Worm (Caenorhabditis elegans) whole organism, young adult: ENCODE measurements around the gene R107.2.

Experiments used
- B0336.3 ChIP-seq: fragments of 200-800 bp; sonication (Bioruptor generic); IDR thresholded peaks from 2 replicates; pipeline ENCODE4 v1.3.6; 2022; ENCODE audit warnings: missing genetic modification characterization, missing compliant biosample characterization
- F10E7.11 ChIP-seq: sonication (generic microtip); optimal IDR thresholded peaks from 2 replicates; lab custom pipeline; 2017; ENCODE audit warnings: mild to moderate bottlenecking, missing genetic modification characterization, moderate library complexity, missing compliant biosample characterization
- F23B12.7 ChIP-seq: sonication (generic microtip); optimal IDR thresholded peaks from 2 replicates; lab custom pipeline; 2017; ENCODE audit warnings: missing genetic modification characterization, mild to moderate bottlenecking, missing compliant biosample characterization, antibody characterized with exemption, moderate library complexity; ENCODE audit not compliant: insufficient read depth
- F52B5.7 ChIP-seq: sonication (generic microtip); optimal IDR thresholded peaks from 2 replicates; lab custom pipeline; 2016; ENCODE audit warnings: mild to moderate bottlenecking, missing genetic modification characterization, missing compliant biosample characterization
- F57A8.1 ChIP-seq: fragments of 200-800 bp; sonication (Bioruptor generic); optimal IDR thresholded peaks from 2 replicates; lab custom pipeline; 2018; ENCODE audit warnings: mild to moderate bottlenecking, missing genetic modification characterization, moderate library complexity, missing compliant biosample characterization
- K11D2.4 ChIP-seq: fragments of 200-800 bp; sonication (Bioruptor generic); IDR thresholded peaks from 2 replicates; pipeline ENCODE4 v1.3.6; 2022; ENCODE audit warnings: missing genetic modification reagents, missing genetic modification characterization, missing compliant biosample characterization
- K12H6.12 ChIP-seq: fragments of 200-800 bp; sonication (Bioruptor generic); optimal IDR thresholded peaks from 2 replicates; lab custom pipeline; 2018; ENCODE audit warnings: mild to moderate bottlenecking, missing genetic modification characterization, missing compliant biosample characterization
- Y95B8A.8 ChIP-seq: fragments of 200-800 bp; sonication (Bioruptor generic); IDR thresholded peaks from 2 replicates; pipeline ENCODE4 v1.3.6; 2022; ENCODE audit warnings: missing genetic modification reagents, missing genetic modification characterization, missing compliant biosample characterization
- ama-1 ChIP-seq, 3 experiments: fragments of 150-350 bp in 1 of 3; sonication (generic microtip) in 2 of 3; optimal IDR thresholded peaks; 2 replicates each; lab custom pipeline; 2014 to 2018; ENCODE audit warnings: missing biosample characterization in 2 of 3, missing genetic modification characterization in 2 of 3, missing genetic modification reagents in 2 of 3
- aptf-2 ChIP-seq: fragments of 200-800 bp; sonication (Bioruptor generic); conservative IDR thresholded peaks from 2 replicates; pipeline ENCODE4 v1.3.6; 2022; ENCODE audit warnings: missing genetic modification reagents, missing genetic modification characterization, missing compliant biosample characterization
- aptf-3 ChIP-seq: fragments of 200-800 bp; sonication (Bioruptor generic); IDR thresholded peaks from 2 replicates; pipeline ENCODE4 v1.3.6; 2022; ENCODE audit warnings: missing genetic modification characterization, missing compliant biosample characterization
- attf-3 ChIP-seq: fragments of 200-800 bp; sonication (Bioruptor generic); conservative IDR thresholded peaks from 2 replicates; pipeline ENCODE4 v1.3.6; 2022; ENCODE audit warnings: missing genetic modification reagents, missing genetic modification characterization, missing compliant biosample characterization
- attf-5 ChIP-seq: fragments of 200-800 bp; sonication (Bioruptor generic); optimal IDR thresholded peaks from 2 replicates; lab custom pipeline; 2018; ENCODE audit warnings: mild to moderate bottlenecking, missing genetic modification characterization, missing compliant biosample characterization
- ceh-100 ChIP-seq: fragments of 200-800 bp; sonication (Bioruptor generic); IDR thresholded peaks from 2 replicates; pipeline ENCODE4 v1.3.6; 2022; ENCODE audit warnings: missing genetic modification reagents, missing genetic modification characterization, missing compliant biosample characterization
- ceh-27 ChIP-seq: fragments of 200-800 bp; sonication (Bioruptor generic); optimal IDR thresholded peaks from 2 replicates; lab custom pipeline; 2018; ENCODE audit warnings: mild to moderate bottlenecking, missing genetic modification characterization, moderate library complexity, missing compliant biosample characterization
- dox-1 ChIP-seq: fragments of 200-800 bp; sonication (Bioruptor generic); IDR thresholded peaks from 2 replicates; pipeline ENCODE4 v1.3.6; 2022; ENCODE audit warnings: missing genetic modification reagents, missing genetic modification characterization, missing compliant biosample characterization
- egrh-3 ChIP-seq: fragments of 200-800 bp; sonication (Bioruptor generic); IDR thresholded peaks from 2 replicates; pipeline ENCODE4 v1.3.6; 2022; ENCODE audit warnings: missing genetic modification reagents, missing genetic modification characterization, missing compliant biosample characterization
- ekl-4 ChIP-seq: fragments of 200-800 bp; sonication (Bioruptor generic); IDR thresholded peaks from 2 replicates; pipeline ENCODE4 v1.3.6; 2022; ENCODE audit warnings: missing genetic modification reagents, missing genetic modification characterization, missing compliant biosample characterization
- ets-4 ChIP-seq: fragments of 200-800 bp; sonication (Bioruptor generic); optimal IDR thresholded peaks from 2 replicates; lab custom pipeline; 2018; ENCODE audit warnings: mild to moderate bottlenecking, missing genetic modification characterization, missing compliant biosample characterization
- hmg-1.2 ChIP-seq: fragments of 200-800 bp; sonication (Bioruptor generic); IDR thresholded peaks from 2 replicates; pipeline ENCODE4 v1.3.6; 2022; ENCODE audit warnings: missing genetic modification reagents, missing genetic modification characterization, missing compliant biosample characterization
- hmg-20 ChIP-seq: fragments of 200-800 bp; sonication (Bioruptor generic); IDR thresholded peaks from 2 replicates; pipeline ENCODE4 v1.3.6; 2022; ENCODE audit warnings: missing genetic modification reagents, missing genetic modification characterization, missing compliant biosample characterization
- hsf-1 ChIP-seq: fragments of 200-800 bp; sonication (Bioruptor generic); IDR thresholded peaks from 2 replicates; pipeline ENCODE4 v1.3.6; 2022; ENCODE audit warnings: missing genetic modification reagents, missing genetic modification characterization, missing compliant biosample characterization
- lag-1 ChIP-seq: fragments of 200-800 bp; sonication (Bioruptor generic); IDR thresholded peaks from 2 replicates; pipeline ENCODE4 v1.3.6; 2022; ENCODE audit warnings: missing genetic modification reagents, missing genetic modification characterization, missing compliant biosample characterization
- let-607 ChIP-seq, 2 experiments: fragments of 200-800 bp in 1 of 2; sonication (Bioruptor generic) in 1 of 2; sonication (generic microtip) in 1 of 2; optimal IDR thresholded peaks; 2 replicates each; lab custom pipeline; 2016 to 2018; ENCODE audit warnings: mild to moderate bottlenecking in 2 of 2, missing compliant biosample characterization in 2 of 2, missing genetic modification characterization in 2 of 2, moderate library complexity in 2 of 2, missing genotype in 1 of 2
- lin-26 ChIP-seq: fragments of 200-800 bp; sonication (Bioruptor generic); IDR thresholded peaks from 2 replicates; pipeline ENCODE4 v1.3.6; 2022; ENCODE audit warnings: missing genetic modification reagents, missing genetic modification characterization, missing compliant biosample characterization
- lin-40 ChIP-seq: sonication (generic microtip); optimal IDR thresholded peaks from 2 replicates; lab custom pipeline; 2016; ENCODE audit warnings: missing genetic modification characterization, mild to moderate bottlenecking, missing compliant biosample characterization, missing genotype, missing genetic modification reagents
- lir-1 ChIP-seq: fragments of 200-800 bp; sonication (Bioruptor generic); conservative IDR thresholded peaks from 2 replicates; pipeline ENCODE4 v1.3.6; 2022; ENCODE audit warnings: missing genetic modification reagents, missing genetic modification characterization, missing compliant biosample characterization
- mes-4 ChIP-seq: sonication (generic microtip); optimal IDR thresholded peaks from 2 replicates; lab custom pipeline; 2016; ENCODE audit warnings: missing genotype, missing genetic modification characterization, missing compliant biosample characterization
- mxl-1 ChIP-seq: sonication (generic microtip); optimal IDR thresholded peaks from 2 replicates; lab custom pipeline; 2016; ENCODE audit warnings: missing genetic modification characterization, missing compliant biosample characterization
- nfyb-1 ChIP-seq: fragments of 200-800 bp; sonication (Bioruptor generic); IDR thresholded peaks from 2 replicates; pipeline ENCODE4 v1.3.6; 2022; ENCODE audit warnings: missing genetic modification reagents, missing genetic modification characterization, missing compliant biosample characterization
- nhr-179 ChIP-seq: sonication (generic microtip); optimal IDR thresholded peaks from 2 replicates; lab custom pipeline; 2016; ENCODE audit warnings: mild to moderate bottlenecking, missing genetic modification characterization, missing compliant biosample characterization
- nhr-90 ChIP-seq: sonication (generic microtip); optimal IDR thresholded peaks from 2 replicates; lab custom pipeline; 2016; ENCODE audit warnings: missing genotype, mild to moderate bottlenecking, missing genetic modification characterization, missing compliant biosample characterization
- pbrm-1 ChIP-seq: fragments of 200-800 bp; sonication (Bioruptor generic); IDR thresholded peaks from 2 replicates; pipeline ENCODE4 v1.3.6; 2022; ENCODE audit warnings: missing genetic modification reagents, missing genetic modification characterization, missing compliant biosample characterization
- rec-8 ChIP-seq, 2 experiments: sonication (generic microtip); optimal IDR thresholded peaks; 2 replicates each; lab custom pipeline; 2016; ENCODE audit warnings: mild to moderate bottlenecking in 2 of 2, missing genetic modification characterization in 2 of 2, missing genetic modification reagents in 2 of 2, missing genotype in 2 of 2, missing biosample characterization in 1 of 2, missing compliant biosample characterization in 1 of 2, moderate library complexity in 1 of 2
- sea-2 ChIP-seq: fragments of 200-800 bp; sonication (Bioruptor generic); IDR thresholded peaks from 2 replicates; pipeline ENCODE4 v1.3.6; 2022; ENCODE audit warnings: missing genetic modification characterization, missing compliant biosample characterization
- snpc-3.4 ChIP-seq: sonication (generic microtip); optimal IDR thresholded peaks from 2 replicates; lab custom pipeline; 2017; ENCODE audit warnings: missing genetic modification characterization, mild to moderate bottlenecking, missing compliant biosample characterization, antibody characterized with exemption, moderate library complexity, missing genotype, missing genetic modification reagents
- somi-1 ChIP-seq: fragments of 200-800 bp; sonication (Bioruptor generic); optimal IDR thresholded peaks from 2 replicates; lab custom pipeline; 2018; ENCODE audit warnings: mild to moderate bottlenecking, missing genetic modification characterization, missing compliant biosample characterization
- sptf-2 ChIP-seq: fragments of 200-800 bp; sonication (Bioruptor generic); optimal IDR thresholded peaks from 2 replicates; lab custom pipeline; 2018; ENCODE audit warnings: mild to moderate bottlenecking, missing genetic modification characterization, missing compliant biosample characterization
- unc-62 ChIP-seq: fragments of 150-350 bp; optimal IDR thresholded peaks from 2 replicates; lab custom pipeline; 2014; ENCODE audit warnings: missing biosample characterization, missing genetic modification reagents, missing genetic modification characterization
- zfh-2 ChIP-seq: fragments of 200-800 bp; sonication (Bioruptor generic); conservative IDR thresholded peaks from 2 replicates; pipeline ENCODE4 v1.3.6; 2022; ENCODE audit warnings: missing genetic modification reagents, missing genetic modification characterization, missing compliant biosample characterization
- ztf-18 ChIP-seq: sonication (generic microtip); optimal IDR thresholded peaks from 2 replicates; lab custom pipeline; 2016; ENCODE audit warnings: missing genotype, mild to moderate bottlenecking, missing genetic modification characterization, missing compliant biosample characterization
- ztf-22 ChIP-seq: fragments of 200-800 bp; sonication (Bioruptor generic); optimal IDR thresholded peaks from 2 replicates; lab custom pipeline; 2018; ENCODE audit warnings: mild to moderate bottlenecking, missing genetic modification characterization, moderate library complexity, missing compliant biosample characterization
- ztf-28 ChIP-seq: fragments of 200-800 bp; sonication (Bioruptor generic); IDR thresholded peaks from 2 replicates; pipeline ENCODE4 v1.3.6; 2022; ENCODE audit warnings: missing genetic modification reagents, missing genetic modification characterization, missing compliant biosample characterization

Gene R107.2

DNA sequence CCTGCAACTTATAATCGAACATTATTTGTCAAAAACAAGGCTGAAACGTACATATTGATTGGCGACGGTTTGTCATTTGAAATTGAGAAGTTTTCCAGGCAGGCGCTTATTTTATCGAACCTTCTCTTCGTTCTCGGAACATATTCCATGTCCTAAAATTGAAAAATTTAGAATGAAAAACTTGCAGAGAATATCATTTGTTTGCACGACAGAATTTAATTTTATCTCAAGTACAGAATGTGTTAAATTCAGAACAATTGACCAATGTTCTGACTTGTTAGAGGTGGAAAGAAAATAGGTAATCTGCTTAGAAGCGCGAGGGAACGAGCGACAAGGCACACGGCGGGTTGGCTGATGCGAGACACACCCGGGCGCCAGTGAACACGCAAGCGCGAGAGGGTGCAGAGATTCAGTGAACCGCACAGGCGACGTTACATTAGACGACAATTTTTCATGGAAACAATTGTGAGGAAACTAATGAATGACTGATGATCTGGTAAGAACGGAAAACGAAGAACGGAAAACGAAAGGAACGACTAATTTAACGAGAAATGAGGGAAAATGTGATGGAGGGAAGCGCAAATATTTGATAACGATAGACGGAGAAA lies 6.7 kb upstream of the R107.2 start (continued):
- TF ChIP-seq pbrm-1 (GFP tag; lab: Robert Waterston, UW): peak; percentile 70; the same call in 1 of the 2 replicates
- no peak; the same call in 1 of the 2 replicates for TF ChIP-seq ekl-4
- TF ChIP-seq hsf-1 (GFP tag; lab: Robert Waterston, UW): peak; percentile 47
- peak; percentile 83; the same call in 1 of the 2 replicates for TF ChIP-seq hmg-1.2 (GFP tag; lab: Robert Waterston, UW)
- TF ChIP-seq let-607 (tag; optimal IDR thresholded peaks at IDR 0.05; lab: Kevin White, UChicago): peak; percentile 25 to 44
- peak; percentile 80 for TF ChIP-seq dox-1 (GFP tag; lab: Robert Waterston, UW)
- peak; percentile 71 for TF ChIP-seq ets-4 (GFP tag; lab: Kevin White, UChicago)
- TF ChIP-seq K11D2.4 (GFP tag; lab: Robert Waterston, UW): peak; percentile 71
- TF ChIP-seq F23B12.7: peak; percentile 3
- no peak for TF ChIP-seq ztf-22 (GFP tag; lab: Kevin White, UChicago)
- TF ChIP-seq F52B5.7 (tag; lab: Kevin White, UChicago): peak; percentile 15
- no peak for TF ChIP-seq attf-3 (GFP tag; lab: Robert Waterston, UW)
- TF ChIP-seq F10E7.11: peak; percentile 24
- TF ChIP-seq K12H6.12 (tag; lab: Kevin White, UChicago): peak; percentile 29
- peak; percentile 45 for TF ChIP-seq ceh-27 (GFP tag; lab: Kevin White, UChicago)
- TF ChIP-seq nfyb-1: peak; percentile 81
- peak; percentile 80 for TF ChIP-seq ama-1 (optimal IDR thresholded peaks at IDR 0.05; lab: Kevin White, UChicago)
- TF ChIP-seq ama-1 (GFP tag; optimal IDR thresholded peaks at IDR 0.05; lab: Kevin White, UChicago): no peak
- 0 out of 2 replicates have a peak, but pooled peaks have one; percentile 53 for TF ChIP-seq lin-26 (GFP tag; lab: Robert Waterston, UW)
- peak; percentile 21; the same call in 1 of the 2 replicates for TF ChIP-seq Y95B8A.8 (GFP tag; lab: Robert Waterston, UW)

DNA sequence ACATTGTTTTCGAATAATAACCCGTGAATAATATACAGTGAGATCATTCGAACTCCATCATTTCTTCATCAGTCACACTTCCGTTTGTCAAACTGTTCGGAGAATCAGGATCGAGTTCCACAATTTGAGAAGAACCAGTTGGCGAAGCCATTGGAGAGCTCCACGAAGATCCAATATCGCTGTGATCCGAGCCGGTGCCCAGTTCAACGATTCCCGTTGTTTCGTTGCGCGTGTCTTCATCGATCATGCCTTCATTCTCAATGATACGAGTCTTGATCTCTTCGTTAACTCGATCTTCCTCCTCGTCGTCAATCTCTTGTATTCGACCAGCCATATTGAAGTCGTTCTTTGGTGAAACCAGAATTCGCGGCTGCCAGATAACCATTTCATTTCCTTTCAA lies 6.0 kb upstream of the R107.2 start:
- TF ChIP-seq aptf-2 (GFP tag; lab: Robert Waterston, UW) (no peak), hsf-1 (GFP tag; lab: Robert Waterston, UW) (no peak), mes-4 (peak; percentile 3), ama-1 (optimal IDR thresholded peaks at IDR 0.05; lab: Kevin White, UChicago) (peak; percentile 35), ama-1 (GFP tag; optimal IDR thresholded peaks at IDR 0.05; lab: Kevin White, UChicago) (no peak), rec-8 (tag; optimal IDR thresholded peaks at IDR 0.05; lab: Kevin White, UChicago) (no peak), zfh-2 (GFP tag; lab: Robert Waterston, UW) (peak; percentile 50; the same call in 1 of the 2 replicates), aptf-3 (GFP tag; lab: Robert Waterston, UW) (no peak), lir-1 (GFP tag; lab: Robert Waterston, UW) (no peak)

DNA sequence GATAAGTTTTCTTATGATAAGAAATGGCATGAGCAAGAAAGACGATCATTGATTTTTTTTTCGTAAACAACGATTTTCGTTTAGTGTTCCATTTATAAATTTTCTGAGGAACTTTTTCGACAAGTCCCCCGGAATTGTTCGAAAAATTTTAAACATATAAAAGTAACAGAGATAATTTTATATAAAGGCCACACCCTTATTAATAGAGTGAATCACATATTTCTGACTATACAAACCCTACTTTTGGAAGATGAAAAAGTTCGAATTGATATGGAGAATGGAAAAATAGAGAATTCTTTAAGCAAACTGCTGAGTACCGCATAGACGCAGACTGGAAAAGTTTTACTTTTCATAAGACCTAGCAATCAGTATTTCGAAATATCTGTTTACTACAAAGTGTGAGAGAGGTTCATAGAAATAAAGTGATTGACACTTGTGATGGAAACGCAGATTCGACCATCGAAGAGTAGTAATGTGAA lies 5.4 kb upstream of the R107.2 start:
- no peak for TF ChIP-seq lag-1
- no peak for TF ChIP-seq mxl-1
- TF ChIP-seq egrh-3 (GFP tag; lab: Robert Waterston, UW): no peak
- TF ChIP-seq attf-5 (GFP tag; lab: Kevin White, UChicago): peak; percentile 89
- TF ChIP-seq ekl-4: peak; percentile 59; the same call in 1 of the 2 replicates
- peak; percentile 53 for TF ChIP-seq ztf-18
- no peak for TF ChIP-seq nhr-179
- no peak for TF ChIP-seq snpc-3.4 (tag; lab: Kevin White, UChicago)
- no peak for TF ChIP-seq ztf-28 (GFP tag; lab: Robert Waterston, UW)
- TF ChIP-seq F57A8.1 (GFP tag; lab: Kevin White, UChicago): no peak
- TF ChIP-seq ceh-100: no peak; the same call in 1 of the 2 replicates
- TF ChIP-seq B0336.3: peak; percentile 63; the same call in 1 of the 2 replicates
- no peak for TF ChIP-seq hmg-20
- peak; percentile 24 for TF ChIP-seq nhr-90 (tag; lab: Kevin White, UChicago)
- TF ChIP-seq sea-2: no peak
- TF ChIP-seq unc-62 (GFP tag; lab: Kevin White, UChicago): peak; percentile 61
- peak; percentile 67 for TF ChIP-seq lin-40 (tag; lab: Kevin White, UChicago)
- peak; percentile 85 for TF ChIP-seq somi-1 (GFP tag; lab: Kevin White, UChicago)
- peak; percentile 8 for TF ChIP-seq sptf-2 (GFP tag; lab: Kevin White, UChicago)
